Fruit fly (Drosophila melanogaster) whole organism, prepupa: ENCODE data around the gene CSN1b.

Source experiments
- CG34406 ChIP-seq: fragments of 200-800 bp; sonication (Bioruptor generic); optimal IDR thresholded peaks from 3 replicates; lab custom pipeline; 2016; ENCODE audit warnings: missing biosample characterization, missing genetic modification characterization
- CG8632 ChIP-seq: fragments of 200-800 bp; sonication (Bioruptor generic); optimal IDR thresholded peaks from 3 replicates; lab custom pipeline; 2016; ENCODE audit warnings: missing biosample characterization, missing genetic modification characterization
- CG9139 ChIP-seq: fragments of 200-800 bp; sonication (Bioruptor generic); optimal IDR thresholded peaks from 3 replicates; lab custom pipeline; 2017; ENCODE audit warnings: missing biosample characterization, mild to moderate bottlenecking, missing genetic modification characterization
- lz ChIP-seq: fragments of 200-800 bp; sonication (Bioruptor generic); optimal IDR thresholded peaks from 3 replicates; lab custom pipeline; 2016; ENCODE audit warnings: missing biosample characterization, missing genetic modification characterization
- salr ChIP-seq, 2 experiments: fragments of 200-800 bp; sonication (Bioruptor generic); optimal IDR thresholded peaks; 3 replicates each; lab custom pipeline; 2016 to 2018; ENCODE audit warnings: missing biosample characterization in 2 of 2, missing genetic modification characterization in 2 of 2, mild to moderate bottlenecking in 1 of 2
- ss ChIP-seq, 2 experiments: fragments of 200-800 bp; sonication (Bioruptor generic); optimal IDR thresholded peaks; 2 replicates in 1 of 2; 3 replicates in 1 of 2; lab custom pipeline; 2017 to 2018; ENCODE audit warnings: mild to moderate bottlenecking in 2 of 2, missing biosample characterization in 2 of 2, missing genetic modification characterization in 2 of 2, moderate library complexity in 1 of 2

DNA sequence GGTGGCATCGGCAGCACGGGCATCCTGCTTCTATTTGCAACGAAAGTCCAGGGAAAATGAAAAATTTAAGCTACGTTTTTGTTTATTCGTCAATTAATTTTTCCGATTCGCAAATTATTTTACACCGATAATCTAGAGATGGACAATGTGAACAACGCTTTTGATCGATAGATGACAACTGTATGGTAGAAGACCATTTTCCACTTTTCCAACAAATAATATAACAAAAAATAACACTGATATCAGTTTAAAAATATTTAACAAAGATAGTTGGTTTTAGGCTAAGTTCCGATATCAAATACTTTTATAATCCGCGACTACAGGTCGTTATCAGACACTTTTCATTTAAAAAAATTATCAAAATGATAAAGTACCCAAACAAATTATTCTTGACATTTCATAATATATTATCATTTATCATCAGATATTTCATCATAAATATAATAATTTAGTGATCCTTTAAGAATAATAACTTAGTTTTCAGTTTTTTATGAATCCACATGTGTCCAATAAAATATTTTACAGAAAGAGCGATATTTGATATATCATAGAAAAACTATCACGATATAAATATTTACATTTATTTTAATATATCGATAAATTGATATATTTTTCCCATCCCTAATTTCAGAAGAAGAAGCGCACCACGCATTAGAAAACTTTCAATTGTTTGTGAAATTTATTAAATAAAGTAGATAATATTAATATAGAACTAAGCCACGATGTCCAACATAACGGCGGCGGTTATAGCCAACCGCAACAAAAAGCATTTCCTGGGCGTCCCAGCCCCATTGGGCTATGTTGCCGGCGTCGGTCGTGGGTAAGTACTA is at the start of gene CSN1b, which contains the start of gene Prp6:
- TF ChIP-seq salr (GFP tag; optimal IDR thresholded peaks at IDR 0.05; lab: Kevin White, UChicago) (no peak), lz (GFP tag; lab: Kevin White, UChicago) (no peak), ss (GFP tag; optimal IDR thresholded peaks at IDR 0.05; lab: Kevin White, UChicago) (no peak), CG34406 (GFP tag; lab: Kevin White, UChicago) (no peak), CG8632 (no peak), CG9139 (GFP tag; lab: Kevin White, UChicago) (no peak)
